Worm (Caenorhabditis elegans) whole organism, L1 larva: ENCODE results near the gene nhr-264.

ENCODE experiments used
- ama-1 ChIP-seq: fragments of 150-350 bp; optimal IDR thresholded peaks from 2 replicates; lab custom pipeline; 2014
- lin-35 ChIP-seq, 2 experiments: fragments of 150-350 bp; optimal IDR thresholded peaks; 2 replicates each; lab custom pipeline; 2014; ENCODE audit warnings: missing biosample characterization in 2 of 2, missing genetic modification characterization in 2 of 2, missing genetic modification reagents in 2 of 2
- nhr-47 ChIP-seq: sonication (generic microtip); optimal IDR thresholded peaks from 2 replicates; lab custom pipeline; 2016; ENCODE audit warnings: mild to moderate bottlenecking, missing genetic modification characterization, moderate library complexity, missing compliant biosample characterization

DNA sequence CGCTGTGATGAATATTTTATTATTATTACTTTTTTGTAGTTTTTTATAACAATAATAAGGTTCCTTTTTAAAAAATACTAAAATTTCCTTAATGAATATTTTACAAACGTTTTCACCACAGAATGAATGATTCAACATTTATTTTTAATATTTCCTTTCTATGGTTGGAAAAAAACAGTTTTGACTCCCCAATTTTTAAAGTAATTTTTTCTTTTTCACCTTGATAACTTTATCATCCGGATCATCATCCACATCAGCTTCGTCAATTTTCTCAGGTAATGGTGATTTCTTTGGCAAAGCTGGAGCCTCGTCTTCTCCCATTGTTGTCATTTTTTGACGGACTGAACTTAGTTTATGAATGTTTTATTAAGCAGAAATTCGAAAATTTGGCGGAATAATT, 50.1 kb downstream of the nhr-264 start, which contains the start of gene rab-28:
- TF ChIP-seq nhr-47 (no peak), lin-35 (GFP tag; optimal IDR thresholded peaks at IDR 0.05; lab: Kevin White, UChicago) (no peak), ama-1 (lab: Kevin White, UChicago) (no peak)
